Worm (Caenorhabditis elegans) whole organism, L2 larva: ENCODE results near the gene vha-20.

Experiments used
- C34F6.9 ChIP-seq: fragments of 150-350 bp; optimal IDR thresholded peaks from 2 replicates; lab custom pipeline; 2014; ENCODE audit warnings: missing biosample characterization, missing genetic modification characterization
- F13H6.1 ChIP-seq: sonication (generic microtip); optimal IDR thresholded peaks from 2 replicates; lab custom pipeline; 2016; ENCODE audit warnings: missing genetic modification characterization, missing compliant biosample characterization
- Y55F3AM.14 ChIP-seq: fragments of 200-800 bp; sonication (Bioruptor generic); optimal IDR thresholded peaks from 2 replicates; lab custom pipeline; 2018; ENCODE audit warnings: mild to moderate bottlenecking, missing genetic modification characterization, missing compliant biosample characterization
- ZK546.5 ChIP-seq: sonication (generic microtip); optimal IDR thresholded peaks from 2 replicates; lab custom pipeline; 2017; ENCODE audit warnings: missing biosample characterization, missing genetic modification characterization
- ama-1 ChIP-seq: fragments of 150-350 bp; optimal IDR thresholded peaks from 2 replicates; lab custom pipeline; 2018; ENCODE audit warnings: inconsistent platforms
- ceh-16 ChIP-seq: fragments of 150-350 bp; optimal IDR thresholded peaks from 2 replicates; lab custom pipeline; 2014; ENCODE audit warnings: missing biosample characterization, missing genetic modification characterization
- ceh-82 ChIP-seq: fragments of 150-350 bp; optimal IDR thresholded peaks from 2 replicates; lab custom pipeline; 2014; ENCODE audit warnings: missing biosample characterization, missing genetic modification characterization
- crh-2 ChIP-seq: sonication (generic microtip); optimal IDR thresholded peaks from 2 replicates; lab custom pipeline; 2017; ENCODE audit warnings: missing biosample characterization, missing genetic modification characterization
- dmd-4 ChIP-seq: sonication (generic microtip); optimal IDR thresholded peaks from 2 replicates; lab custom pipeline; 2017; ENCODE audit warnings: missing biosample characterization, missing genetic modification characterization
- egl-27 ChIP-seq: sonication (generic microtip); optimal IDR thresholded peaks from 3 replicates; lab custom pipeline; 2017; ENCODE audit warnings: missing biosample characterization, missing genetic modification reagents, missing genetic modification characterization
- elt-1 ChIP-seq: fragments of 150-350 bp; optimal IDR thresholded peaks from 2 replicates; lab custom pipeline; 2014; ENCODE audit warnings: missing biosample characterization, missing genetic modification characterization
- elt-3 ChIP-seq: sonication (generic microtip); optimal IDR thresholded peaks from 2 replicates; lab custom pipeline; 2017; ENCODE audit warnings: missing biosample characterization, missing genetic modification characterization
- fos-1 ChIP-seq: fragments of 150-350 bp; optimal IDR thresholded peaks from 2 replicates; lab custom pipeline; 2014; ENCODE audit warnings: missing biosample characterization, missing genetic modification characterization
- gmeb-1 ChIP-seq: fragments of 150-350 bp; optimal IDR thresholded peaks from 2 replicates; lab custom pipeline; 2014; ENCODE audit warnings: missing biosample characterization, missing genetic modification characterization
- lin-11 ChIP-seq: fragments of 150-350 bp; sonication (generic microtip); optimal IDR thresholded peaks from 2 replicates; lab custom pipeline; 2014; ENCODE audit warnings: missing biosample characterization, missing genetic modification characterization, inconsistent platforms, mixed read lengths
- lin-13 ChIP-seq: fragments of 150-350 bp; optimal IDR thresholded peaks from 2 replicates; lab custom pipeline; 2014; ENCODE audit warnings: missing biosample characterization, missing genetic modification reagents, missing genetic modification characterization
- lin-39 ChIP-seq: fragments of 150-350 bp; optimal IDR thresholded peaks from 2 replicates; lab custom pipeline; 2014; ENCODE audit warnings: missing biosample characterization, missing genetic modification reagents, missing genetic modification characterization
- lsy-2 ChIP-seq, 2 experiments: fragments of 150-350 bp in 1 of 2; sonication (generic microtip) in 1 of 2; optimal IDR thresholded peaks; 2 replicates each; lab custom pipeline; 2014 to 2017; ENCODE audit warnings: missing biosample characterization in 2 of 2, missing genetic modification characterization in 2 of 2
- mab-5 ChIP-seq: fragments of 150-350 bp; optimal IDR thresholded peaks from 2 replicates; lab custom pipeline; 2014; ENCODE audit warnings: missing biosample characterization, missing genetic modification characterization
- mbf-1 ChIP-seq: sonication (generic microtip); optimal IDR thresholded peaks from 2 replicates; lab custom pipeline; 2017; ENCODE audit warnings: missing biosample characterization, missing genetic modification characterization
- mdl-1 ChIP-seq, 2 experiments: fragments of 150-350 bp in 1 of 2; sonication (generic microtip) in 1 of 2; optimal IDR thresholded peaks; 2 replicates each; lab custom pipeline; 2017; ENCODE audit warnings: missing biosample characterization in 2 of 2, missing genetic modification characterization in 2 of 2
- nhr-11 ChIP-seq: fragments of 150-350 bp; optimal IDR thresholded peaks from 2 replicates; lab custom pipeline; 2014; ENCODE audit warnings: missing biosample characterization, missing genetic modification characterization
- nhr-129 ChIP-seq: fragments of 150-350 bp; optimal IDR thresholded peaks from 2 replicates; lab custom pipeline; 2014; ENCODE audit warnings: missing biosample characterization, missing genetic modification characterization
- nhr-21 ChIP-seq: fragments of 150-350 bp; optimal IDR thresholded peaks from 2 replicates; lab custom pipeline; 2014; ENCODE audit warnings: missing biosample characterization, missing genetic modification characterization
- nhr-23 ChIP-seq: fragments of 150-350 bp; optimal IDR thresholded peaks from 2 replicates; lab custom pipeline; 2014; ENCODE audit warnings: missing biosample characterization, missing genetic modification reagents, missing genetic modification characterization
- nhr-237 ChIP-seq: fragments of 150-350 bp; optimal IDR thresholded peaks from 2 replicates; lab custom pipeline; 2014; ENCODE audit warnings: missing biosample characterization, missing genetic modification characterization
- nhr-25 ChIP-seq: fragments of 150-350 bp; sonication (generic microtip); optimal IDR thresholded peaks from 3 replicates; lab custom pipeline; 2014; ENCODE audit warnings: missing biosample characterization, missing genetic modification characterization
- nhr-6 ChIP-seq: fragments of 150-350 bp; optimal IDR thresholded peaks from 2 replicates; lab custom pipeline; 2014; ENCODE audit warnings: missing biosample characterization, missing genetic modification characterization
- nhr-77 ChIP-seq: fragments of 150-350 bp; optimal IDR thresholded peaks from 2 replicates; lab custom pipeline; 2014; ENCODE audit warnings: missing biosample characterization, missing genetic modification characterization
- peb-1 ChIP-seq: fragments of 150-350 bp; optimal IDR thresholded peaks from 2 replicates; lab custom pipeline; 2014; ENCODE audit warnings: missing biosample characterization, missing genetic modification characterization
- sem-4 ChIP-seq: fragments of 150-350 bp; optimal IDR thresholded peaks from 2 replicates; lab custom pipeline; 2014; ENCODE audit warnings: missing biosample characterization, missing genetic modification reagents, missing genetic modification characterization
- skn-1 ChIP-seq: sonication (generic microtip); optimal IDR thresholded peaks from 2 replicates; lab custom pipeline; 2017; ENCODE audit warnings: missing biosample characterization, missing genetic modification characterization
- sma-3 ChIP-seq: sonication (generic microtip); optimal IDR thresholded peaks from 2 replicates; lab custom pipeline; 2016; ENCODE audit warnings: missing genetic modification reagents, missing genetic modification characterization, missing compliant biosample characterization
- sma-9 ChIP-seq, 2 experiments: fragments of 150-350 bp in 1 of 2; sonication (generic microtip) in 1 of 2; optimal IDR thresholded peaks; 2 replicates each; lab custom pipeline; 2014 to 2016; ENCODE audit warnings: missing genetic modification characterization in 2 of 2, mild to moderate bottlenecking in 1 of 2, missing biosample characterization in 1 of 2, missing compliant biosample characterization in 1 of 2, missing genetic modification reagents in 1 of 2, moderate library complexity in 1 of 2
- snpc-4 ChIP-seq: fragments of 150-350 bp; optimal IDR thresholded peaks from 2 replicates; lab custom pipeline; 2014; ENCODE audit warnings: missing biosample characterization, missing genetic modification characterization
- unc-39 ChIP-seq: fragments of 150-350 bp; optimal IDR thresholded peaks from 2 replicates; lab custom pipeline; 2014; ENCODE audit warnings: missing biosample characterization, missing genetic modification characterization
- unc-55 ChIP-seq: fragments of 150-350 bp; sonication (generic microtip); optimal IDR thresholded peaks from 3 replicates; lab custom pipeline; 2014; ENCODE audit warnings: missing biosample characterization, missing genetic modification reagents, missing genetic modification characterization
- unc-62 ChIP-seq: fragments of 150-350 bp; optimal IDR thresholded peaks from 2 replicates; lab custom pipeline; 2014; ENCODE audit warnings: missing biosample characterization, missing genetic modification reagents, missing genetic modification characterization
- zag-1 ChIP-seq: fragments of 150-350 bp; optimal IDR thresholded peaks from 2 replicates; lab custom pipeline; 2014; ENCODE audit warnings: missing biosample characterization, missing genetic modification characterization
- ztf-1 ChIP-seq: fragments of 200-800 bp; sonication (Bioruptor generic); conservative IDR thresholded peaks from 2 replicates; pipeline ENCODE4 v1.3.6; 2022; ENCODE audit warnings: missing genetic modification characterization, missing compliant biosample characterization
- ztf-11 ChIP-seq: sonication (generic microtip); optimal IDR thresholded peaks from 2 replicates; lab custom pipeline; 2017; ENCODE audit warnings: missing biosample characterization, missing genetic modification characterization
- ztf-4 ChIP-seq: fragments of 150-350 bp; optimal IDR thresholded peaks from 2 replicates; lab custom pipeline; 2014; ENCODE audit warnings: missing biosample characterization, missing genetic modification characterization

The vha-20 gene

DNA sequence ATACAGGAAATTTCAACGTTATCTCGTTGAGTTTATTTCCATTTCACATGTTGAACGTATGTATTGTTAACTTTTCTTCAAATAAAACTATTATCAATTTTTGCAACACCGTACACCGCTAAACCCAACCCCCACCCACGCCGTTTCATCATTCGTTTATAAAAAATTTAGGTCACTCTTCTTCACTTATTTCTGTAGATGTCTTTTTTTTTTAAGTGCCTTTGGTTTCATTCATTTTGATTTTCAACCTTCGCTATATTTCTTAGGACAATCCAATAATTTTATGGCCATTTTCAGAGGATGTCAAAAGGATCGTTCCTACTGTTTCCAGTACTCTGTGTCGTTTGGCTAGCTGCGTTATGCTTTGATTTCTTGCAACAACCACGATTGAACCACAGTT, 15.8 kb upstream of the vha-20 start, which contains the start of gene C37E2.3:
Gene C37E2.3, plus strand, starts transcription at position 301 of the 400 bp plus-strand sequence.
- no peak for TF ChIP-seq nhr-77 (tag; lab: Kevin White, UChicago)
- TF ChIP-seq, all 48 proteins: peak for 0

DNA sequence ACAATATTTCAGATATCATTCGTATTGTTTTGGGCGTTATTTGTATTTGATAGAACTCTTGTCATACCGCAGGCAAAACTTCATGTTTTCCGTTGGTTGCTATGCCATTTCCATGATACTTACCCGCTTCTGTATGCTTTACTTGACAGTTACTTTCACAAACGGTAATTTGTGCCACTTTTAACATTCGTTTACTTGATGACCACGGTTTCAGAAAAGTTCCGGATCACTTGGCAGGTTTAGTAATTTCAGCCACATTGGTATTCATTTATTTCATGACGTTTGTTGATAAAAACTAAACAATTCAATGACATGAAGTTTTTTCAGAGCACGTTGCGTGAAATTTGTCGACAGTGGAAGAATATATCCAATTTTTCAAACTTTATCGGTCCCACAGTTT, 15.2 kb upstream of the vha-20 start:
- TF ChIP-seq ZK546.5 (tag; lab: Kevin White, UChicago) (no peak), lin-11 (tag; lab: Kevin White, UChicago) (no peak), mbf-1 (tag; lab: Kevin White, UChicago) (no peak), snpc-4 (no peak), sma-3 (GFP tag; lab: Kevin White, UChicago) (no peak)

DNA sequence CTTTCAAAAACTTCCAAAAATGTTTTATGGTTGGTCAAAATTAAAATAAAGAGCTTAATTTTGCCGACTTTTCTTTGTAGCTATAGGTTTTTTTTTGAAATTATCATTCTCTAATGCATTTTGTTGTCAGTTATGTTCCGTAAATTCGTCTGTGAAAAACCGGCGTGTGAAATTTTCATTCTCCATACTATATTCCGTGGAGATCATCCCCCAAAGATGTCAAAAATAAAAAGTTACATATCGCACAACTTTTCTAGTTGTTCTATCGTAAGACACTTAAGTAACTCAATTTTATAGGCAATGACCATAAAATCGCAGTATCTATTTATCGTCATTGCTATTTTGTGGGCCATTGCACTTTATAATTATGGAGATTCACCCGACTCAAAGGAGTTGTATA, 14.4 kb upstream of the vha-20 start, which contains the start of gene C37E2.10:
Gene C37E2.10, plus strand, starts transcription at position 301 of the 400 bp plus-strand sequence.
- TF ChIP-seq ztf-1 (GFP tag; lab: Robert Waterston, UW) (no peak), crh-2 (no peak), unc-62 (GFP tag; lab: Kevin White, UChicago) (no peak), skn-1 (no peak), lin-13 (GFP tag; lab: Kevin White, UChicago) (no peak), mab-5 (no peak), ceh-16 (tag; lab: Kevin White, UChicago) (no peak), Y55F3AM.14 (GFP tag; lab: Kevin White, UChicago) (no peak), ztf-4 (tag; lab: Kevin White, UChicago) (no peak), snpc-4 (no peak), nhr-237 (no peak), elt-3 (tag; lab: Kevin White, UChicago) (no peak), sma-3 (GFP tag; lab: Kevin White, UChicago) (no peak), peb-1 (tag; lab: Kevin White, UChicago) (no peak)

- no peak for TF ChIP-seq ceh-16 (tag; lab: Kevin White, UChicago)
- no peak for TF ChIP-seq C34F6.9 (tag; lab: Kevin White, UChicago)
- TF ChIP-seq elt-1 (tag; lab: Kevin White, UChicago): no peak
- TF ChIP-seq nhr-6: no peak
- no peak for TF ChIP-seq egl-27 (tag; lab: Kevin White, UChicago)
- TF ChIP-seq nhr-11 (tag; lab: Kevin White, UChicago): no peak
- no peak for TF ChIP-seq peb-1 (tag; lab: Kevin White, UChicago)
- TF ChIP-seq dmd-4 (tag; lab: Kevin White, UChicago): no peak
- TF ChIP-seq lin-11 (tag; lab: Kevin White, UChicago): no peak
- no peak for TF ChIP-seq ceh-82 (tag; lab: Kevin White, UChicago)
- TF ChIP-seq lsy-2 (tag; optimal IDR thresholded peaks at IDR 0.05; lab: Kevin White, UChicago): no peak
- no peak for TF ChIP-seq crh-2
- TF ChIP-seq lin-39 (tag; lab: Kevin White, UChicago): no peak
- no peak for TF ChIP-seq mbf-1 (tag; lab: Kevin White, UChicago)
- no peak for TF ChIP-seq gmeb-1 (tag; lab: Kevin White, UChicago)
- no peak for TF ChIP-seq ama-1 (lab: Kevin White, UChicago)
Observed at ce11 chrX:14175740-14176139, 11.4 kb upstream of the vha-20 start, which contains the start of gene C37E2.2. TSS of gene C37E2.2 (plus strand) at chrX:14176040.

- peak; percentile 23 for TF ChIP-seq snpc-4
- peak; percentile 71 for TF ChIP-seq lin-13 (GFP tag; lab: Kevin White, UChicago)
- TF ChIP-seq ztf-4 (tag; lab: Kevin White, UChicago): peak; percentile 19
- TF ChIP-seq mab-5: peak; percentile 80
- peak; percentile 67 to 78 for TF ChIP-seq lsy-2 (tag; optimal IDR thresholded peaks at IDR 0.05; lab: Kevin White, UChicago)
- peak; percentile 74 for TF ChIP-seq gmeb-1 (tag; lab: Kevin White, UChicago)
- no peak for TF ChIP-seq skn-1
- TF ChIP-seq Y55F3AM.14 (GFP tag; lab: Kevin White, UChicago): no peak
- peak; percentile 62 for TF ChIP-seq C34F6.9 (tag; lab: Kevin White, UChicago)
- no peak for TF ChIP-seq elt-1 (tag; lab: Kevin White, UChicago)
- no peak for TF ChIP-seq nhr-237
- TF ChIP-seq sem-4 (tag; lab: Kevin White, UChicago): peak; percentile 39
- peak; percentile 59 for TF ChIP-seq fos-1
- no peak for TF ChIP-seq ztf-11 (tag; lab: Kevin White, UChicago)
- peak; percentile 53 for TF ChIP-seq lin-11 (tag; lab: Kevin White, UChicago)
- TF ChIP-seq nhr-77 (tag; lab: Kevin White, UChicago): no peak
- no peak for TF ChIP-seq mbf-1 (tag; lab: Kevin White, UChicago)
- peak; percentile 74 for TF ChIP-seq sma-9 (GFP tag; optimal IDR thresholded peaks at IDR 0.05; lab: Kevin White, UChicago)
- no peak for TF ChIP-seq sma-9 (tag; optimal IDR thresholded peaks at IDR 0.05; lab: Kevin White, UChicago)
- peak; percentile 31 for TF ChIP-seq zag-1
- peak; percentile 67 for TF ChIP-seq unc-55
- TF ChIP-seq mdl-1 (tag; optimal IDR thresholded peaks at IDR 0.05; lab: Kevin White, UChicago): peak in 1 of 2 experiments; percentile 22
- no peak for TF ChIP-seq unc-39 (tag; lab: Kevin White, UChicago)
- peak; percentile 32 for TF ChIP-seq egl-27 (tag; lab: Kevin White, UChicago)
- no peak for TF ChIP-seq nhr-23
- peak; percentile 73 for TF ChIP-seq crh-2
- TF ChIP-seq sma-3 (GFP tag; lab: Kevin White, UChicago): peak; percentile 62
- peak; percentile 78 for TF ChIP-seq nhr-129
- peak; percentile 43 for TF ChIP-seq nhr-6
- TF ChIP-seq nhr-21 (tag; lab: Kevin White, UChicago): peak; percentile 55
- TF ChIP-seq F13H6.1 (tag; lab: Kevin White, UChicago): peak; percentile 79
- TF ChIP-seq ceh-16 (tag; lab: Kevin White, UChicago): no peak
- peak; percentile 76 for TF ChIP-seq nhr-25
Observed at ce11 chrX:14173850-14174249, 9.5 kb upstream of the vha-20 start, which contains the start of gene idhb-1. TSS of gene idhb-1 (minus strand) at chrX:14174063.
